Fruit fly (Drosophila melanogaster) whole organism, wandering third instar larva: ENCODE data around the gene r.

ENCODE experiments used
- Abd-B ChIP-seq: fragments of >200 bp; optimal IDR thresholded peaks from 2 replicates; lab custom pipeline; 2017; ENCODE audit warnings: missing biosample characterization, missing genetic modification characterization
- CG32264 ChIP-seq: fragments of 200-800 bp; sonication (Bioruptor generic); optimal IDR thresholded peaks from 2 replicates; lab custom pipeline; 2016; ENCODE audit warnings: missing biosample characterization, missing genetic modification characterization
- CG9705 ChIP-seq: fragments of 200-800 bp; sonication (Bioruptor generic); optimal IDR thresholded peaks from 2 replicates; lab custom pipeline; 2018; ENCODE audit warnings: missing biosample characterization, mild to moderate bottlenecking, missing genetic modification characterization
- CrebA ChIP-seq: fragments of 200-800 bp; sonication (Bioruptor generic); optimal IDR thresholded peaks from 2 replicates; lab custom pipeline; 2016; ENCODE audit warnings: missing biosample characterization, mild to moderate bottlenecking, missing genetic modification characterization, borderline replicate concordance
- Dfd ChIP-seq: fragments of >200 bp; optimal IDR thresholded peaks from 2 replicates; lab custom pipeline; 2017; ENCODE audit warnings: missing biosample characterization, missing genetic modification characterization
- Dif ChIP-seq: fragments of 200-275, 200-300 bp; sonication (Bioruptor generic); optimal IDR thresholded peaks from 2 replicates; lab custom pipeline; 2018; ENCODE audit warnings: missing biosample characterization, missing genetic modification characterization; ENCODE audit not compliant: partially characterized antibody
- GATAd ChIP-seq: sonication (Bioruptor generic); optimal IDR thresholded peaks from 2 replicates; lab custom pipeline; 2016; ENCODE audit warnings: missing biosample characterization, missing genetic modification characterization
- HLH106 ChIP-seq: fragments of 200-800 bp; optimal IDR thresholded peaks from 3 replicates; lab custom pipeline; 2019; ENCODE audit warnings: missing biosample characterization, mild to moderate bottlenecking, missing genetic modification characterization, moderate library complexity
- Hnf4 ChIP-seq: fragments of 200-800 bp; sonication (Bioruptor generic); optimal IDR thresholded peaks from 2 replicates; lab custom pipeline; 2016; ENCODE audit warnings: missing biosample characterization, mild to moderate bottlenecking, missing genetic modification characterization
- Hr78 ChIP-seq: fragments of >200 bp; optimal IDR thresholded peaks from 2 replicates; lab custom pipeline; 2017; ENCODE audit warnings: missing biosample characterization, missing genetic modification characterization
- Jra ChIP-seq: sonication (Bioruptor generic); optimal IDR thresholded peaks from 2 replicates; lab custom pipeline; 2016; ENCODE audit warnings: missing biosample characterization, missing genetic modification characterization
- Mio ChIP-seq: sonication (Bioruptor generic); optimal IDR thresholded peaks from 2 replicates; lab custom pipeline; 2016; ENCODE audit warnings: missing biosample characterization, missing genetic modification characterization
- Myc ChIP-seq: fragments of >200 bp; optimal IDR thresholded peaks from 2 replicates; lab custom pipeline; 2017
- N ChIP-seq: fragments of >200 bp; optimal IDR thresholded peaks from 2 replicates; lab custom pipeline; 2018; ENCODE audit warnings: missing biosample characterization, missing external identifiers, missing genetic modification characterization
- OdsH ChIP-seq: fragments of 200-800 bp; sonication (Bioruptor generic); optimal IDR thresholded peaks from 2 replicates; lab custom pipeline; 2016; ENCODE audit warnings: missing biosample characterization, mild to moderate bottlenecking, missing genetic modification characterization
- Rel ChIP-seq, 2 experiments: fragments of 200-800 bp; sonication (Bioruptor generic) in 1 of 2; optimal IDR thresholded peaks; 2 replicates in 1 of 2; 3 replicates in 1 of 2; lab custom pipeline; 2016 to 2019; ENCODE audit warnings: mild to moderate bottlenecking in 2 of 2, missing biosample characterization in 2 of 2, missing genetic modification characterization in 2 of 2, moderate library complexity in 1 of 2
- Sp1 ChIP-seq: fragments of 200-800 bp; sonication (Bioruptor generic); optimal IDR thresholded peaks from 3 replicates; lab custom pipeline; 2019; ENCODE audit warnings: missing biosample characterization, mild to moderate bottlenecking, missing genetic modification characterization, moderate library complexity
- Vsx2 ChIP-seq: fragments of 200-300, 225-300 bp; sonication (Bioruptor generic); optimal IDR thresholded peaks from 2 replicates; lab custom pipeline; 2018; ENCODE audit warnings: missing biosample characterization, missing genetic modification characterization; ENCODE audit not compliant: partially characterized antibody
- brk ChIP-seq: fragments of 200-800 bp; sonication (Bioruptor generic); optimal IDR thresholded peaks from 2 replicates; lab custom pipeline; 2016; ENCODE audit warnings: missing biosample characterization, mild to moderate bottlenecking, missing genetic modification characterization
- dl ChIP-seq, 2 experiments: fragments of 175-275, 200-275 bp in 1 of 2; fragments of 200-275 bp in 1 of 2; sonication (Bioruptor generic); optimal IDR thresholded peaks; lab custom pipeline; 2018; ENCODE audit warnings: mild to moderate bottlenecking in 2 of 2, missing biosample characterization in 2 of 2, missing genetic modification characterization in 2 of 2, moderate library complexity in 2 of 2; ENCODE audit not compliant: partially characterized antibody in 2 of 2, insufficient read depth in 1 of 2
- foxo ChIP-seq, 2 experiments: fragments of 200-800 bp; sonication (Bioruptor generic); optimal IDR thresholded peaks; 2 replicates in 1 of 2; 3 replicates in 1 of 2; lab custom pipeline; 2016 to 2017; ENCODE audit warnings: missing biosample characterization in 2 of 2, missing genetic modification characterization in 2 of 2
- fru ChIP-seq: fragments of 200-800 bp; sonication (Bioruptor generic); optimal IDR thresholded peaks from 3 replicates; lab custom pipeline; 2016; ENCODE audit warnings: missing biosample characterization, mild to moderate bottlenecking, missing genetic modification characterization
- h ChIP-seq: fragments of 200-800 bp; sonication (Bioruptor generic); optimal IDR thresholded peaks from 3 replicates; lab custom pipeline; 2016; ENCODE audit warnings: missing biosample characterization, mild to moderate bottlenecking, missing genetic modification characterization
- pan ChIP-seq: fragments of >200 bp; optimal IDR thresholded peaks from 2 replicates; lab custom pipeline; 2017
- psq ChIP-seq: fragments of 200-800 bp; sonication (Bioruptor generic); optimal IDR thresholded peaks from 3 replicates; lab custom pipeline; 2017; ENCODE audit warnings: missing biosample characterization, mild to moderate bottlenecking, missing genetic modification characterization, moderate library complexity
- tai ChIP-seq: sonication (Bioruptor generic); optimal IDR thresholded peaks from 2 replicates; lab custom pipeline; 2016; ENCODE audit warnings: missing biosample characterization, missing genetic modification characterization
- usp ChIP-seq: fragments of >200 bp; optimal IDR thresholded peaks from 2 replicates; lab custom pipeline; 2017; ENCODE audit warnings: missing biosample characterization, missing genetic modification characterization

r gene

dm6 chrX:16677163-16677562 is 22.0 kb downstream of the r start:
- TF ChIP-seq HLH106 (peak; percentile 22), Sp1 (GFP tag; lab: Kevin White, UChicago) (peak; percentile 20), h (GFP tag; lab: Kevin White, UChicago) (no peak)

dm6 chrX:16678845-16679347 is 23.7 kb downstream of the r start, which contains the start of the genes CG13010 and sing:
Gene CG13010, minus strand, starts transcription at chrX:16678945.
Gene sing, plus strand, starts transcription at chrX:16679297.
- no peak for TF ChIP-seq OdsH
- no peak for TF ChIP-seq N (GFP tag; lab: Kevin White, UChicago)
- TF ChIP-seq, all 38 proteins: peak for 0

- TF ChIP-seq h (GFP tag; lab: Kevin White, UChicago) = no peak
- TF ChIP-seq brk = no peak
- TF ChIP-seq N (GFP tag; lab: Kevin White, UChicago) = peak; percentile 56
- TF ChIP-seq Mio = no peak
- TF ChIP-seq foxo (GFP tag; optimal IDR thresholded peaks at IDR 0.05; lab: Kevin White, UChicago) = peak in 1 of 2 experiments; percentile 5
- peak; percentile 75 for TF ChIP-seq Myc (lab: Kevin White, UChicago)
- TF ChIP-seq Dif = peak; percentile 6
- TF ChIP-seq fru (GFP tag; lab: Kevin White, UChicago) = no peak
- no peak for TF ChIP-seq CrebA (GFP tag; lab: Kevin White, UChicago)
- no peak for TF ChIP-seq HLH106
- TF ChIP-seq Hr78 (GFP tag; lab: Kevin White, UChicago) = no peak
- TF ChIP-seq usp = no peak
- no peak for TF ChIP-seq CG9705 (GFP tag; lab: Kevin White, UChicago)
- peak; percentile 55 for TF ChIP-seq Jra (GFP tag; lab: Kevin White, UChicago)
- TF ChIP-seq dl (GFP tag; optimal IDR thresholded peaks at IDR 0.05; lab: Kevin White, UChicago; ENCODE audit: insufficient read depth in 1 of 2, partially characterized antibody in 2 of 2) = no peak
- TF ChIP-seq psq (GFP tag; lab: Kevin White, UChicago) = no peak
- no peak for TF ChIP-seq GATAd (GFP tag; lab: Kevin White, UChicago)
These were observed 28.6 kb downstream of the r start, which contains the start of gene Axs for dm6 chrX:16683765-16684164. Gene Axs, minus strand, starts transcription at chrX:16683895.

dm6 chrX:16687400-16688105 is 32.4 kb downstream of the r start:
- no peak for TF ChIP-seq Abd-B (GFP tag; lab: Kevin White, UChicago)
- TF ChIP-seq psq (GFP tag; lab: Kevin White, UChicago) = no peak
- TF ChIP-seq fru (GFP tag; lab: Kevin White, UChicago) = no peak

dm6 chrX:16688106-16688459 is 32.9 kb downstream of the r start:
- TF ChIP-seq h (GFP tag; lab: Kevin White, UChicago) = no peak
- no peak for TF ChIP-seq pan (lab: Kevin White, UChicago)
- TF ChIP-seq Mio = no peak
- no peak for TF ChIP-seq Dif
- TF ChIP-seq Rel (GFP tag; optimal IDR thresholded peaks at IDR 0.05; lab: Kevin White, UChicago) = no peak
- TF ChIP-seq Rel (tag; optimal IDR thresholded peaks at IDR 0.05; lab: Kevin White, UChicago) = peak; percentile 50
- TF ChIP-seq Vsx2 (GFP tag; lab: Kevin White, UChicago) = no peak
- TF ChIP-seq CG32264 (GFP tag; lab: Kevin White, UChicago) = no peak
- no peak for TF ChIP-seq GATAd (GFP tag; lab: Kevin White, UChicago)

- TF ChIP-seq Rel (GFP tag; optimal IDR thresholded peaks at IDR 0.05; lab: Kevin White, UChicago) (no peak), Rel (tag; optimal IDR thresholded peaks at IDR 0.05; lab: Kevin White, UChicago) (no peak), Dfd (GFP tag; lab: Kevin White, UChicago) (no peak), foxo (GFP tag; optimal IDR thresholded peaks at IDR 0.05; lab: Kevin White, UChicago) (no peak), Hnf4 (GFP tag; lab: Kevin White, UChicago) (no peak), tai (GFP tag; lab: Kevin White, UChicago) (no peak), GATAd (GFP tag; lab: Kevin White, UChicago) (no peak), dl (GFP tag; optimal IDR thresholded peaks at IDR 0.05; lab: Kevin White, UChicago; ENCODE audit: insufficient read depth in 1 of 2, partially characterized antibody in 2 of 2) (no peak), OdsH (no peak), CrebA (GFP tag; lab: Kevin White, UChicago) (no peak), Dif (no peak), Jra (GFP tag; lab: Kevin White, UChicago) (no peak)
These were observed 34.2 kb downstream of the r start for dm6 chrX:16689339-16689738.
